Worm (Caenorhabditis elegans): Measurements from ENCODE around the gene ztf-31.

ce11 chrIII:7287503-7287902 lies 46.3 kb downstream of the ztf-31 start, which contains the start of gene ykt-6:
- TF ChIP-seq mel-28 (tag; optimal IDR thresholded peaks at IDR 0.05; ENCODE audit: borderline replicate concordance) (no peak), K12H6.12 (tag; optimal IDR thresholded peaks at IDR 0.05) (no peak), K11D2.4 (GFP tag; IDR thresholded peaks at IDR 0.05) (no peak), pbrm-1 (GFP tag; IDR thresholded peaks at IDR 0.05) (no peak)

Data from whole organism, young adult.